Worm (Caenorhabditis elegans): ENCODE measurements around the gene Y94H6A.10.
A peak's percentile ranks its signal among the peaks of the same experiment; 100 is the strongest.
"Not testable (repeated sequence)": the region's sequence is repeated elsewhere in the genome, so short reads cannot be mapped to it uniquely, and the experiment has no call there.

The Y94H6A.10 gene

DNA sequence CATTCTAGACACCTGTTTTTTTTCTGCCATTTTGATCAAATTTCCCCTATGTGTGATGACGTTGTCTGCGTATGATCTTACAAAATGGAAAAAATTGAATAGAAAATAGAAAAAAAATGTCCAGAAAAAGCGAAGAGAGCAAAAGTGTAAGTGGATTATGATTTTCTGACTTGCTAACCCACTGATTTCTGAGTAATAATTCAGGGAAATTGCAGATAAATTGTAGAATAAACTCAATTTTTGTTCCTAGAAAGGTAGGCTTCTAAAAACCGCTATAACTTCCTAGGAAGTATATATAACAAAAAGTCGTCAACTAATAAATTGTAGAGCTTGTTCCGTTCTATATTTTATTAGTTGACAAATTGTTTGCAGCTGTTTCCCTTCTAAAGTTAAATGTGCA, 24.2 kb upstream of the Y94H6A.10 start:
- TF ChIP-seq pqm-1 (tag; optimal IDR thresholded peaks at IDR 0.05): no peak
- peak; percentile 32 for TF ChIP-seq nhr-11 (tag; optimal IDR thresholded peaks at IDR 0.05)

ce11 chrIV:2729957-2730356, 19.5 kb upstream of the Y94H6A.10 start, which contains the start of gene Y94H6A.2:
Gene Y94H6A.2, plus strand, starts transcription at chrIV:2730292.
- TF ChIP-seq elt-2 (tag; optimal IDR thresholded peaks at IDR 0.05) (peak; percentile 19), lin-15B (tag; optimal IDR thresholded peaks at IDR 0.05) (no peak)

DNA sequence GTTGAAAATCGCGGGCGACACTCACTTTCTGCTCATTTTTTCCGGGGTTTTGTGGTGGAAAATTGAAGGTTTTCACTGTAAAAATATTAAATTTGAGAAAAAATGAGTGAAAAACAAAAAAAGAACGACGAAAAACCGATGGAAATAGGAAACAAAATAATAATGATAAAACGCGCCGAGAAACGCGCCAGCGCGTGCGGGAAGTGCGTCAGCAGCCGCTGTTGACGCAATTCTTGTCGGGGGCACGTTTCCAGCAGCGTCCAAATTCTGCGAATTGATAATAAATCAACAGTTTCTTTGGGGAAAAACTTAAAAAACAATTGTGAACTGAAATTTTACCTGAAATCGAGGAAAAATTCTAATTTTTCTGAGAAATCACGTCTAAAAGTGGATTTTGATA, 15.3 kb upstream of the Y94H6A.10 start, which contains the start of gene ubxn-2:
Gene ubxn-2, minus strand, starts transcription at position 36 of the 400 bp plus-strand sequence.
- TF ChIP-seq jun-1 (tag; optimal IDR thresholded peaks at IDR 0.05) (peak; percentile 23), lin-39 (tag; optimal IDR thresholded peaks at IDR 0.05) (peak; percentile 74), egl-5 (tag; optimal IDR thresholded peaks at IDR 0.05) (peak; percentile 24), pqm-1 (tag; optimal IDR thresholded peaks at IDR 0.05) (peak; percentile 30), nhr-25 (tag; optimal IDR thresholded peaks at IDR 0.05) (peak; percentile 59), R02D3.7 (tag; optimal IDR thresholded peaks at IDR 0.05) (peak; percentile 43), snpc-4 (tag; optimal IDR thresholded peaks at IDR 0.05) (peak; percentile 70), ceh-28 (tag; optimal IDR thresholded peaks at IDR 0.05) (peak; percentile 51), nfya-1 (tag; optimal IDR thresholded peaks at IDR 0.05; ENCODE audit: insufficient read depth) (peak; percentile 68), nhr-43 (tag; optimal IDR thresholded peaks at IDR 0.05; ENCODE audit: poor library complexity, severe bottlenecking) (peak; percentile 66), nhr-23 (tag; optimal IDR thresholded peaks at IDR 0.05) (peak; percentile 69), lsy-12 (tag; optimal IDR thresholded peaks at IDR 0.05) (no peak), daf-12 (tag; optimal IDR thresholded peaks at IDR 0.05) (no peak), nhr-12 (tag; optimal IDR thresholded peaks at IDR 0.05) (no peak), pha-4 (tag; optimal IDR thresholded peaks at IDR 0.05) (peak; percentile 84), fkh-10 (GFP tag; optimal IDR thresholded peaks at IDR 0.05) (peak; percentile 50), unc-39 (tag; optimal IDR thresholded peaks at IDR 0.05) (no peak), hmg-11 (tag; optimal IDR thresholded peaks at IDR 0.05) (peak; percentile 92), mdl-1 (tag; optimal IDR thresholded peaks at IDR 0.05) (no peak), skn-1 (tag; optimal IDR thresholded peaks at IDR 0.05) (peak; percentile 74), fkh-2 (tag; optimal IDR thresholded peaks at IDR 0.05) (no peak), lin-15B (tag; optimal IDR thresholded peaks at IDR 0.05) (peak; percentile 77), elt-2 (tag; optimal IDR thresholded peaks at IDR 0.05) (peak; percentile 50), tbx-2 (tag; optimal IDR thresholded peaks at IDR 0.05) (peak; percentile 52), ama-1 (optimal IDR thresholded peaks at IDR 0.05) (peak; percentile 35)

DNA sequence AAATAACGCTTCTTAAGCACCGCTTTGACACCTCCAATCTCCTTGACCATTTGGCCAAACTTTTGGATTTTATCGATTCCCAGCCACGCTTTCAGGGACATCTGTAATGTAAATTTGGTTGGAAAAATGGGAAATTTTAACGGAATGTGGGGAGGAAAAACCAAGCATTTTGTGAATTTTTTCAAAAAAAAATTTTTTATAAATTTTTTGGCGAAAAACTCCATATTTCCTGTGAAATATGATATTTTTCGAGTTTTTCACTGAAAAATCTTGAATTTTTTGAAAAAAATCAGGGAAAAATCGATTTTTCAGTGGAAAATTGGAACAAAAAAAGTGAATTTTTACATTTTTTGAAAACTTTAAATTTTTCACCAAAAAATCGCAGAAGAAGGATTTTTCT, 9.3 kb upstream of the Y94H6A.10 start, which contains the start of gene ndua-12:
Gene ndua-12, minus strand, starts transcription at position 101 of the 400 bp plus-strand sequence.
- not testable (repeated sequence) for TF ChIP-seq nhr-43 (tag; optimal IDR thresholded peaks at IDR 0.05; ENCODE audit: poor library complexity, severe bottlenecking); tbx-2 (tag; optimal IDR thresholded peaks at IDR 0.05); nhr-11 (tag; optimal IDR thresholded peaks at IDR 0.05)

- TF ChIP-seq mdl-1 (tag; optimal IDR thresholded peaks at IDR 0.05); skn-1 (tag; optimal IDR thresholded peaks at IDR 0.05); sea-2 (GFP tag; optimal IDR thresholded peaks at IDR 0.05): not testable (repeated sequence)
These were observed 6.0 kb upstream of the Y94H6A.10 start, which contains the start of gene Y94H6A.7 for ce11 chrIV:2716474-2716873. Gene Y94H6A.7, minus strand, starts transcription at chrIV:2716574.

DNA sequence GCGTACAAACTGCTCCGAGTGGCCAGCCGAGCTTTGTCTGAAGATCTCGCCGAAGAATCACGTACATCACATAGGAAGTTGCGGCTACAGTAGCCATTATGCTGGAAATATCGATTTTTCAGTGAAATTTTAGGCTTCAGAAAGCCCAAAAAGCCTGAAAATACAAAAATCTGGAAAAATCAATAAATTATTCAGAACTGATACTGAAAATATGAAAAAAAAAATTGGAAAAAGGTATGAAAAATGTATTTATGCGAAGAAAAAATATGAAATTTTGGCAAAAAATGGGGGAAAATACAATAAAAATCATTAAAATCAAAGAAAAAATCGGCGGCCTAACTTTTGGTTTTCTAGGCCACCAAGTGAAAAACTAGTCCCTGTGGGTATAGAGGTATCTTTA, 2.5 kb upstream of the Y94H6A.10 start, which contains the start of gene Y94H6A.12:
Gene Y94H6A.12, minus strand, starts transcription at position 101 of the 400 bp plus-strand sequence.
- TF ChIP-seq lin-39 (tag; optimal IDR thresholded peaks at IDR 0.05): no peak
- no peak for TF ChIP-seq ceh-9 (tag; optimal IDR thresholded peaks at IDR 0.05)

- TF ChIP-seq zag-1 (tag; optimal IDR thresholded peaks at IDR 0.05): no peak
- TF ChIP-seq ZK546.5 (tag; optimal IDR thresholded peaks at IDR 0.05): no peak
- peak; percentile 0 for TF ChIP-seq nfya-1 (tag; optimal IDR thresholded peaks at IDR 0.05; ENCODE audit: insufficient read depth)
- TF ChIP-seq lin-15B (tag; optimal IDR thresholded peaks at IDR 0.05): peak; percentile 18
- TF ChIP-seq nhr-28 (tag; optimal IDR thresholded peaks at IDR 0.05): no peak
- peak; percentile 60 for TF ChIP-seq pqm-1 (tag; optimal IDR thresholded peaks at IDR 0.05)
- peak; percentile 31 for TF ChIP-seq pha-4 (tag; optimal IDR thresholded peaks at IDR 0.05)
- no peak for TF ChIP-seq fkh-2 (tag; optimal IDR thresholded peaks at IDR 0.05)
- no peak for TF ChIP-seq lin-39 (tag; optimal IDR thresholded peaks at IDR 0.05)
- no peak for TF ChIP-seq ceh-16 (tag; optimal IDR thresholded peaks at IDR 0.05)
- peak; percentile 60 for TF ChIP-seq elt-2 (tag; optimal IDR thresholded peaks at IDR 0.05)
- peak; percentile 34 for TF ChIP-seq skn-1 (tag; optimal IDR thresholded peaks at IDR 0.05)
- no peak for TF ChIP-seq ztf-4 (tag; optimal IDR thresholded peaks at IDR 0.05)
- no peak for TF ChIP-seq nhr-25 (tag; optimal IDR thresholded peaks at IDR 0.05)
- TF ChIP-seq egl-5 (tag; optimal IDR thresholded peaks at IDR 0.05): no peak
These were observed 730 bp upstream of the Y94H6A.10 start for ce11 chrIV:2711122-2711669.

Measured in whole organism, L3 larva.